Fruit fly (Drosophila melanogaster) whole organism, prepupa: Measurements from ENCODE around the gene CG10232.

Experiments used
- Blimp-1 ChIP-seq: fragments of 200-800 bp; sonication (Bioruptor generic); optimal IDR thresholded peaks from 3 replicates; lab custom pipeline; 2017; ENCODE audit warnings: missing biosample characterization, missing genetic modification characterization, mild to moderate bottlenecking, moderate library complexity, missing genetic modification reagents
- CG11762 ChIP-seq: fragments of 200-800 bp; sonication (Bioruptor generic); optimal IDR thresholded peaks from 3 replicates; lab custom pipeline; 2016; ENCODE audit warnings: missing biosample characterization, missing genetic modification characterization; ENCODE audit not compliant: insufficient read depth
- CG6276 ChIP-seq: fragments of 200-800 bp; sonication (Bioruptor generic); optimal IDR thresholded peaks from 2 replicates; lab custom pipeline; 2017; ENCODE audit warnings: missing biosample characterization, mild to moderate bottlenecking, missing genetic modification characterization
- CG6792 ChIP-seq: fragments of 200-800 bp; sonication (Bioruptor generic); optimal IDR thresholded peaks from 3 replicates; lab custom pipeline; 2016; ENCODE audit warnings: missing biosample characterization, missing genetic modification characterization
- CG6808 ChIP-seq: fragments of 200-800 bp; sonication (Bioruptor generic); optimal IDR thresholded peaks from 3 replicates; lab custom pipeline; 2017; ENCODE audit warnings: missing biosample characterization, missing genetic modification characterization, mild to moderate bottlenecking, moderate library complexity, missing genetic modification reagents
- CG6854 ChIP-seq: fragments of 200-800 bp; sonication (Bioruptor generic); optimal IDR thresholded peaks from 2 replicates; lab custom pipeline; 2017; ENCODE audit warnings: missing biosample characterization, mild to moderate bottlenecking, missing genetic modification characterization
- Gug ChIP-seq: fragments of 200-800 bp; sonication (Bioruptor generic); IDR thresholded peaks from 2 replicates; pipeline ENCODE4 v1.3.6; 2022; ENCODE audit warnings: missing biosample characterization, missing genetic modification characterization
- Hr4 ChIP-seq: fragments of 200-800 bp; sonication (Bioruptor generic); optimal IDR thresholded peaks from 3 replicates; lab custom pipeline; 2016; ENCODE audit warnings: missing biosample characterization, missing genetic modification characterization
- achi ChIP-seq: fragments of 200-800 bp; sonication (Bioruptor generic); optimal IDR thresholded peaks from 3 replicates; lab custom pipeline; 2016; ENCODE audit warnings: missing biosample characterization, missing genetic modification characterization
- fd85E ChIP-seq: fragments of 200-800 bp; sonication (Bioruptor generic); optimal IDR thresholded peaks from 3 replicates; lab custom pipeline; 2016; ENCODE audit warnings: missing biosample characterization, missing genetic modification characterization
- ss ChIP-seq, 2 experiments: fragments of 200-800 bp; sonication (Bioruptor generic); optimal IDR thresholded peaks; 2 replicates in 1 of 2; 3 replicates in 1 of 2; lab custom pipeline; 2017 to 2018; ENCODE audit warnings: mild to moderate bottlenecking in 2 of 2, missing biosample characterization in 2 of 2, missing genetic modification characterization in 2 of 2, moderate library complexity in 1 of 2

DNA sequence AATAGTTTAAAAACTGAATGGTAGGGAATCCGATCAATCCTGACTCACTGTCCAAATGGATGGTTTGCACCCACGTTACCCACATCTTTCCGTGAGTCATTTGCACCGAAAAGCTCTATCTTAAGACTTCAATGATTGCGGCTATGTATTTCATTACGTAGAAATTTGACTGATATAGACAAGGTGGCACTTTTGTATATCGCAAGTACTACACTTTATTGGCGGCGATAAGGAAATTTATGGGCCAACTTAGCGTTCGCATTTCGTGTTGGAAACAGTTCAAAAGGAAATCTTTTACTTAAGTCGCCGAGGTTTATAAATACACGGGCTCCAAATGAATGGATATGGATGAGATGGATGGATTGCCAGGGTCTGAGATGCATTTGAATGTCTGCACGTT, 6.6 kb downstream of the CG10232 start:
- TF ChIP-seq fd85E (GFP tag; lab: Kevin White, UChicago) (no peak), Blimp-1 (GFP tag; lab: Kevin White, UChicago) (no peak), achi (GFP tag; lab: Kevin White, UChicago) (no peak), CG11762 (GFP tag; lab: Kevin White, UChicago) (no peak), Gug (GFP tag; lab: Robert Waterston, UW) (no peak), CG6276 (GFP tag; lab: Kevin White, UChicago) (no peak), Hr4 (GFP tag; lab: Kevin White, UChicago) (no peak), CG6808 (GFP tag; lab: Kevin White, UChicago) (no peak), CG6854 (GFP tag; lab: Kevin White, UChicago) (no peak), CG6792 (GFP tag; lab: Kevin White, UChicago) (no peak), ss (GFP tag; optimal IDR thresholded peaks at IDR 0.05; lab: Kevin White, UChicago) (no peak)
